Fruit fly (Drosophila melanogaster) whole organism, embryonic: ENCODE results near the gene aqz.

Experiments used
- Atf-2 ChIP-seq: fragments of 200-800 bp; sonication (Bioruptor generic); optimal IDR thresholded peaks from 2 replicates; lab custom pipeline; 2016; ENCODE audit warnings: missing biosample characterization, missing genetic modification characterization
- CG10267 ChIP-seq: fragments of 200-800 bp; sonication (Bioruptor generic); optimal IDR thresholded peaks from 2 replicates; lab custom pipeline; 2018; ENCODE audit warnings: missing biosample characterization, mild to moderate bottlenecking, missing genetic modification characterization, moderate library complexity
- CG10321 ChIP-seq: fragments of 200-800 bp; sonication (Bioruptor generic); IDR thresholded peaks from 2 replicates; pipeline ENCODE4 v1.3.6; 2022; ENCODE audit warnings: missing biosample characterization, missing genetic modification characterization
- CG10462 ChIP-seq: fragments of 200-800 bp; sonication (Bioruptor generic); optimal IDR thresholded peaks from 2 replicates; lab custom pipeline; 2016; ENCODE audit warnings: missing biosample characterization, missing genetic modification characterization
- CG11696 ChIP-seq: fragments of 200-800 bp; sonication (Bioruptor generic); IDR thresholded peaks from 2 replicates; pipeline ENCODE4 v1.3.6; 2022; ENCODE audit warnings: missing biosample characterization, missing genetic modification characterization
- CG12104 ChIP-seq: fragments of 200-800 bp; sonication (Bioruptor generic); optimal IDR thresholded peaks from 3 replicates; lab custom pipeline; 2016; ENCODE audit warnings: missing biosample characterization, missing genetic modification characterization
- CG14710 ChIP-seq: fragments of 200-800 bp; sonication (Bioruptor generic); optimal IDR thresholded peaks from 3 replicates; lab custom pipeline; 2019; ENCODE audit warnings: missing biosample characterization, mild to moderate bottlenecking, missing genetic modification characterization, moderate library complexity
- CG17829 ChIP-seq: fragments of 200-800 bp; optimal IDR thresholded peaks from 2 replicates; lab custom pipeline; 2019; ENCODE audit warnings: missing biosample characterization, mild to moderate bottlenecking, missing genetic modification characterization, moderate library complexity
- CG2120 ChIP-seq: fragments of 200-800 bp; sonication (Bioruptor generic); optimal IDR thresholded peaks from 3 replicates; lab custom pipeline; 2016; ENCODE audit warnings: missing biosample characterization, missing genetic modification characterization
- CG2712 ChIP-seq: fragments of 200-800 bp; optimal IDR thresholded peaks from 3 replicates; lab custom pipeline; 2019; ENCODE audit warnings: missing biosample characterization, mild to moderate bottlenecking, missing genetic modification characterization, moderate library complexity
- CG32767 ChIP-seq: fragments of 200-800 bp; sonication (Bioruptor generic); IDR thresholded peaks from 2 replicates; pipeline ENCODE4 v1.3.6; 2022; ENCODE audit warnings: missing biosample characterization, missing genetic modification characterization
- CG3281 ChIP-seq: fragments of 200-800 bp; sonication (Bioruptor generic); optimal IDR thresholded peaks from 3 replicates; lab custom pipeline; 2017; ENCODE audit warnings: missing biosample characterization, mild to moderate bottlenecking, missing genetic modification characterization
- CG3847 ChIP-seq: fragments of 200-800 bp; sonication (Bioruptor generic); IDR thresholded peaks from 2 replicates; pipeline ENCODE4 v1.3.6; 2022; ENCODE audit warnings: missing biosample characterization, missing genetic modification characterization
- CG4404 ChIP-seq: fragments of 200-800 bp; sonication (Bioruptor generic); IDR thresholded peaks from 2 replicates; pipeline ENCODE4 v1.3.6; 2022; ENCODE audit warnings: missing biosample characterization, missing genetic modification characterization
- CG5180 ChIP-seq: fragments of 200-800 bp; sonication (Bioruptor generic); optimal IDR thresholded peaks from 3 replicates; lab custom pipeline; 2017; ENCODE audit warnings: missing biosample characterization, missing genetic modification characterization, mild to moderate bottlenecking, moderate library complexity, missing genetic modification reagents
- CG6791 ChIP-seq: fragments of 200-800 bp; sonication (Bioruptor generic); IDR thresholded peaks from 3 replicates; pipeline ENCODE4 v1.3.6; 2022; ENCODE audit warnings: missing biosample characterization, missing genetic modification characterization; ENCODE audit not compliant: partially characterized antibody
- CG7745 ChIP-seq: fragments of 200-800 bp; sonication (Bioruptor generic); optimal IDR thresholded peaks from 2 replicates; lab custom pipeline; 2018; ENCODE audit warnings: missing biosample characterization, mild to moderate bottlenecking, missing genetic modification characterization, moderate library complexity
- CG7928 ChIP-seq: fragments of 200-800 bp; sonication (Bioruptor generic); optimal IDR thresholded peaks from 2 replicates; lab custom pipeline; 2017; ENCODE audit warnings: missing biosample characterization, mild to moderate bottlenecking, missing genetic modification characterization
- CG9609 ChIP-seq: fragments of 200-800 bp; sonication (Bioruptor generic); optimal IDR thresholded peaks from 3 replicates; lab custom pipeline; 2016; ENCODE audit warnings: missing biosample characterization, missing genetic modification characterization
- CG9797 ChIP-seq: fragments of 200-800 bp; sonication (Bioruptor generic); optimal IDR thresholded peaks from 3 replicates; lab custom pipeline; 2018; ENCODE audit warnings: missing biosample characterization, mild to moderate bottlenecking, missing genetic modification characterization
- CG9876 ChIP-seq: fragments of 200-800 bp; sonication (Bioruptor generic); optimal IDR thresholded peaks from 2 replicates; lab custom pipeline; 2016; ENCODE audit warnings: missing biosample characterization, missing genetic modification characterization
- CTCF ChIP-seq: fragments of 200-800 bp; sonication (Bioruptor generic); optimal IDR thresholded peaks from 2 replicates; lab custom pipeline; 2017; ENCODE audit warnings: missing biosample characterization, mild to moderate bottlenecking, missing genetic modification characterization, moderate library complexity
- CrebB ChIP-seq: fragments of 200-800 bp; sonication (Bioruptor generic); optimal IDR thresholded peaks from 3 replicates; lab custom pipeline; 2018; ENCODE audit warnings: missing biosample characterization, mild to moderate bottlenecking, missing genetic modification characterization
- D ChIP-seq, 2 experiments: fragments of 200-800 bp in 1 of 2; fragments of >200 bp in 1 of 2; sonication (Bioruptor generic) in 1 of 2; optimal IDR thresholded peaks; 2 replicates in 1 of 2; 3 replicates in 1 of 2; lab custom pipeline; 2017; ENCODE audit warnings: mild to moderate bottlenecking in 1 of 2, missing biosample characterization in 1 of 2, missing genetic modification characterization in 1 of 2, missing genetic modification reagents in 1 of 2
- Dbx ChIP-seq: fragments of 200-800 bp; sonication (Bioruptor generic); IDR thresholded peaks from 3 replicates; pipeline ENCODE4 v1.3.6; 2022; ENCODE audit warnings: missing biosample characterization, missing genetic modification characterization
- HHEX ChIP-seq: fragments of 200-800 bp; sonication (Bioruptor generic); optimal IDR thresholded peaks from 3 replicates; lab custom pipeline; 2017; ENCODE audit warnings: missing biosample characterization, mild to moderate bottlenecking, missing genetic modification characterization, missing genetic modification reagents
- HLH3B ChIP-seq: fragments of 200-800 bp; sonication (Bioruptor generic); IDR thresholded peaks from 2 replicates; pipeline ENCODE4 v1.3.6; 2022; ENCODE audit warnings: missing biosample characterization, missing genetic modification characterization
- MESR4 ChIP-seq: fragments of 200-800 bp; sonication (Bioruptor generic); optimal IDR thresholded peaks from 2 replicates; lab custom pipeline; 2018; ENCODE audit warnings: missing biosample characterization, mild to moderate bottlenecking, missing genetic modification characterization, moderate library complexity
- Oli ChIP-seq: fragments of 200-800 bp; sonication (Bioruptor generic); optimal IDR thresholded peaks from 2 replicates; lab custom pipeline; 2018; ENCODE audit warnings: missing biosample characterization, mild to moderate bottlenecking, missing genetic modification characterization, moderate library complexity
- Ptx1 ChIP-seq: fragments of 200-800 bp; sonication (Bioruptor generic); IDR thresholded peaks from 2 replicates; pipeline ENCODE4 v1.3.6; 2022; ENCODE audit warnings: missing biosample characterization, missing genetic modification characterization
- Sox100B ChIP-seq: fragments of 200-800 bp; sonication (Bioruptor generic); optimal IDR thresholded peaks from 3 replicates; lab custom pipeline; 2018; ENCODE audit warnings: missing biosample characterization, mild to moderate bottlenecking, missing genetic modification characterization
- Sry-δ ChIP-seq: fragments of 200-800 bp; sonication (Bioruptor generic); optimal IDR thresholded peaks from 2 replicates; lab custom pipeline; 2016; ENCODE audit warnings: missing biosample characterization, missing genetic modification characterization
- TFAM ChIP-seq: fragments of 200-800 bp; sonication (Bioruptor generic); optimal IDR thresholded peaks from 2 replicates; lab custom pipeline; 2017; ENCODE audit warnings: missing biosample characterization, missing genetic modification characterization, inconsistent platforms
- ato ChIP-seq: fragments of 200-800 bp; sonication (Bioruptor generic); IDR thresholded peaks from 2 replicates; pipeline ENCODE4 v1.3.6; 2022; ENCODE audit warnings: missing biosample characterization, missing genetic modification characterization; ENCODE audit not compliant: partially characterized antibody
- chm ChIP-seq: fragments of 200-800 bp; sonication (Bioruptor generic); IDR thresholded peaks from 2 replicates; pipeline ENCODE4 v1.3.6; 2022; ENCODE audit warnings: missing biosample characterization, missing genetic modification characterization
- ci ChIP-seq: fragments of 200-800 bp; sonication (Bioruptor generic); IDR thresholded peaks from 3 replicates; pipeline ENCODE4 v1.3.6; 2022; ENCODE audit warnings: missing biosample characterization, missing genetic modification characterization
- corto ChIP-seq: fragments of 200-800 bp; sonication (Bioruptor generic); optimal IDR thresholded peaks from 2 replicates; lab custom pipeline; 2016; ENCODE audit warnings: missing biosample characterization, mild to moderate bottlenecking, missing genetic modification characterization, moderate library complexity
- hb ChIP-seq: fragments of 200-800 bp; sonication (Bioruptor generic); IDR thresholded peaks from 3 replicates; pipeline ENCODE4 v1.3.6; 2022; ENCODE audit warnings: missing biosample characterization, missing genetic modification characterization; ENCODE audit not compliant: partially characterized antibody
- hbn ChIP-seq: fragments of 200-800 bp; sonication (Bioruptor generic); IDR thresholded peaks from 2 replicates; pipeline ENCODE4 v1.3.6; 2022; ENCODE audit warnings: missing biosample characterization, missing genetic modification characterization; ENCODE audit not compliant: partially characterized antibody
- kah ChIP-seq: fragments of 200-800 bp; sonication (Bioruptor generic); optimal IDR thresholded peaks from 2 replicates; lab custom pipeline; 2018; ENCODE audit warnings: missing biosample characterization, mild to moderate bottlenecking, missing genetic modification characterization
- luna ChIP-seq: fragments of 200-800 bp; sonication (Bioruptor generic); optimal IDR thresholded peaks from 2 replicates; lab custom pipeline; 2016; ENCODE audit warnings: missing biosample characterization, missing genetic modification characterization
- mld ChIP-seq: fragments of 200-800 bp; sonication (Bioruptor generic); IDR thresholded peaks from 3 replicates; pipeline ENCODE4 v1.3.6; 2022; ENCODE audit warnings: missing biosample characterization, missing genetic modification characterization; ENCODE audit not compliant: partially characterized antibody
- pan ChIP-seq, 4 experiments: fragments of >200 bp in 3 of 4; fragments of 200-800 bp in 1 of 4; sonication (Bioruptor generic) in 1 of 4; optimal IDR thresholded peaks in 3 of 4; IDR thresholded peaks in 1 of 4; 2 replicates each; pipeline versions ENCODE4 v1.3.6 to Lab custom; 2017 to 2022; ENCODE audit warnings: missing biosample characterization in 2 of 4, missing genetic modification characterization in 2 of 4, mixed read lengths in 1 of 4
- pb ChIP-seq: fragments of 200-800 bp; sonication (Bioruptor generic); optimal IDR thresholded peaks from 3 replicates; lab custom pipeline; 2016; ENCODE audit warnings: missing biosample characterization, missing genetic modification characterization
- pnt ChIP-seq: fragments of 200-800 bp; sonication (Bioruptor generic); optimal IDR thresholded peaks from 3 replicates; lab custom pipeline; 2016; ENCODE audit warnings: missing biosample characterization, missing genetic modification characterization
- psq ChIP-seq: fragments of 200-800 bp; sonication (Bioruptor generic); optimal IDR thresholded peaks from 2 replicates; lab custom pipeline; 2017; ENCODE audit warnings: missing biosample characterization, missing genetic modification characterization
- rib ChIP-seq: fragments of 200-800 bp; sonication (Bioruptor generic); IDR thresholded peaks from 2 replicates; pipeline ENCODE4 v1.3.6; 2022; ENCODE audit warnings: missing biosample characterization, missing genetic modification characterization
- tgo ChIP-seq: fragments of 200-800 bp; sonication (Bioruptor generic); IDR thresholded peaks from 3 replicates; pipeline ENCODE4 v1.3.6; 2022; ENCODE audit warnings: missing biosample characterization, missing genetic modification characterization
- tx ChIP-seq: fragments of 200-800 bp; sonication (Bioruptor generic); optimal IDR thresholded peaks from 2 replicates; lab custom pipeline; 2016; ENCODE audit warnings: missing biosample characterization, missing genetic modification characterization

Gene aqz

dm6 chr3R:8811323-8811936 is 9.1 kb downstream of the aqz start (continued):
- no peak for TF ChIP-seq pan (optimal IDR thresholded peaks at IDR 0.05; lab: Kevin White, UChicago)
- TF ChIP-seq pan (GFP tag; optimal IDR thresholded peaks at IDR 0.05 in 1 of 2, IDR thresholded peaks at IDR 0.05 in 1 of 2): peak in 1 of 2 experiments; percentile 99
- TF ChIP-seq CG9876 (GFP tag; lab: Kevin White, UChicago): peak; percentile 95
- TF ChIP-seq MESR4: peak; percentile 87
- peak; percentile 44 for TF ChIP-seq CG9797 (GFP tag; lab: Kevin White, UChicago)
- peak; percentile 78 for TF ChIP-seq Sry-δ
- no peak for TF ChIP-seq hb (GFP tag; lab: Robert Waterston, UW)
- TF ChIP-seq CG4404 (GFP tag; lab: Robert Waterston, UW): peak; percentile 97
- peak; percentile 99 for TF ChIP-seq Ptx1 (GFP tag; lab: Robert Waterston, UW)
- no peak for TF ChIP-seq CG6791 (GFP tag; lab: Robert Waterston, UW)
- TF ChIP-seq CG10462: peak; percentile 98
- peak; percentile 100 for TF ChIP-seq Dbx (GFP tag; lab: Robert Waterston, UW)
- TF ChIP-seq CG12104 (GFP tag; lab: Kevin White, UChicago): peak; percentile 99
- TF ChIP-seq CG11696: peak; percentile 96
- peak; percentile 99 for TF ChIP-seq CrebB (tag; lab: Kevin White, UChicago)
- TF ChIP-seq CG5180 (GFP tag; lab: Kevin White, UChicago): peak; percentile 94
- no peak for TF ChIP-seq hbn (GFP tag; lab: Robert Waterston, UW)
- TF ChIP-seq corto (GFP tag; lab: Kevin White, UChicago): peak; percentile 97
- TF ChIP-seq HLH3B (GFP tag; lab: Robert Waterston, UW): peak; percentile 99
- TF ChIP-seq CTCF (GFP tag; lab: Kevin White, UChicago): peak; percentile 75
- peak; percentile 99 for TF ChIP-seq CG3847 (GFP tag; lab: Robert Waterston, UW)
- peak; percentile 99 for TF ChIP-seq CG17829
- peak; percentile 97 for TF ChIP-seq kah
- peak; percentile 99 for TF ChIP-seq tgo (GFP tag; lab: Robert Waterston, UW)
- peak; percentile 98 for TF ChIP-seq tx (GFP tag; lab: Kevin White, UChicago)
- TF ChIP-seq pb: peak; percentile 97
- TF ChIP-seq CG32767 (GFP tag; lab: Robert Waterston, UW): peak; percentile 98
- TF ChIP-seq Atf-2 (GFP tag; lab: Kevin White, UChicago): peak; percentile 99
- TF ChIP-seq CG14710 (tag; lab: Kevin White, UChicago): peak; percentile 96
- TF ChIP-seq luna: peak; percentile 98
- peak; percentile 85 for TF ChIP-seq CG10321 (GFP tag; lab: Robert Waterston, UW)
- peak; percentile 95 for TF ChIP-seq psq (GFP tag; lab: Kevin White, UChicago)
- peak; percentile 98 for TF ChIP-seq CG9609 (GFP tag; lab: Kevin White, UChicago)
- peak; percentile 98 for TF ChIP-seq chm (GFP tag; lab: Robert Waterston, UW)
- TF ChIP-seq CG7745 (tag; lab: Kevin White, UChicago): peak; percentile 89
- no peak for TF ChIP-seq mld (GFP tag; lab: Robert Waterston, UW)
- TF ChIP-seq ato (GFP tag; lab: Robert Waterston, UW): peak; percentile 15; the same call in 1 of the 2 replicates
- peak; percentile 99 for TF ChIP-seq rib (GFP tag; lab: Robert Waterston, UW)
- TF ChIP-seq CG10267 (tag; lab: Kevin White, UChicago): peak; percentile 96
- peak; percentile 98 for TF ChIP-seq Sox100B (GFP tag; lab: Kevin White, UChicago)
- peak; percentile 86 for TF ChIP-seq CG7928 (GFP tag; lab: Kevin White, UChicago)
- peak; percentile 99 for TF ChIP-seq HHEX (GFP tag; lab: Kevin White, UChicago)
- TF ChIP-seq pnt: peak; percentile 99
- TF ChIP-seq D (optimal IDR thresholded peaks at IDR 0.05; lab: Kevin White, UChicago): no peak
- TF ChIP-seq D (GFP tag; optimal IDR thresholded peaks at IDR 0.05; lab: Kevin White, UChicago): peak; percentile 98
- peak; percentile 99 for TF ChIP-seq CG3281
- peak; percentile 99 for TF ChIP-seq Oli (tag; lab: Kevin White, UChicago)
- peak; percentile 99 for TF ChIP-seq ci (GFP tag; lab: Robert Waterston, UW)
- TF ChIP-seq CG2120 (GFP tag; lab: Kevin White, UChicago): peak; percentile 100
- peak; percentile 93 for TF ChIP-seq TFAM (GFP tag; lab: Kevin White, UChicago)
- TF ChIP-seq CG2712: peak; percentile 99
